Worm (Caenorhabditis elegans) whole organism, L3 larva: ENCODE results near the gene Y66D12A.7.

Experiments
- ZK546.5 ChIP-seq: sonication (generic microtip); optimal IDR thresholded peaks from 2 replicates; lab custom pipeline; 2017; ENCODE audit warnings: missing biosample characterization, missing genetic modification characterization
- aly-2 ChIP-seq: fragments of 150-350 bp; optimal IDR thresholded peaks from 2 replicates; lab custom pipeline; 2014; ENCODE audit warnings: missing biosample characterization, missing genetic modification characterization
- ama-1 ChIP-seq: fragments of 150-350 bp; optimal IDR thresholded peaks from 2 replicates; lab custom pipeline; 2018
- ceh-16 ChIP-seq: sonication (generic microtip); optimal IDR thresholded peaks from 2 replicates; lab custom pipeline; 2017; ENCODE audit warnings: missing biosample characterization, missing genetic modification characterization
- ceh-82 ChIP-seq: fragments of 150-350 bp; optimal IDR thresholded peaks from 2 replicates; lab custom pipeline; 2014; ENCODE audit warnings: missing biosample characterization, missing genetic modification characterization
- ceh-9 ChIP-seq: sonication (generic microtip); optimal IDR thresholded peaks from 2 replicates; lab custom pipeline; 2018; ENCODE audit warnings: missing biosample characterization, missing genetic modification characterization
- egl-27 ChIP-seq: sonication (generic microtip); optimal IDR thresholded peaks from 4 replicates; lab custom pipeline; 2017; ENCODE audit warnings: missing biosample characterization, missing genetic modification reagents, missing genetic modification characterization
- egl-5 ChIP-seq: fragments of 150-350 bp; optimal IDR thresholded peaks from 2 replicates; lab custom pipeline; 2017; ENCODE audit warnings: missing biosample characterization, missing genetic modification reagents, missing genetic modification characterization, inconsistent platforms
- elt-1 ChIP-seq: fragments of 150-350 bp; optimal IDR thresholded peaks from 2 replicates; lab custom pipeline; 2014; ENCODE audit warnings: missing biosample characterization, missing genetic modification characterization
- eor-1 ChIP-seq, 2 experiments: fragments of 150-350 bp; optimal IDR thresholded peaks; 2 replicates each; lab custom pipeline; 2014 to 2018; ENCODE audit warnings: missing biosample characterization in 2 of 2, missing genetic modification characterization in 2 of 2
- fkh-2 ChIP-seq: fragments of 150-350 bp; optimal IDR thresholded peaks from 2 replicates; lab custom pipeline; 2014; ENCODE audit warnings: missing biosample characterization, missing genetic modification reagents, missing genetic modification characterization
- fos-1 ChIP-seq: fragments of 150-350 bp; optimal IDR thresholded peaks from 2 replicates; lab custom pipeline; 2014; ENCODE audit warnings: missing biosample characterization, missing genetic modification characterization
- jun-1 ChIP-seq: fragments of 150-350 bp; optimal IDR thresholded peaks from 2 replicates; lab custom pipeline; 2014; ENCODE audit warnings: missing biosample characterization, missing genetic modification reagents, missing genetic modification characterization
- lin-15B ChIP-seq: fragments of 150-350 bp; optimal IDR thresholded peaks from 2 replicates; lab custom pipeline; 2014; ENCODE audit warnings: missing biosample characterization, missing genetic modification characterization
- mdl-1 ChIP-seq: fragments of 150-350 bp; optimal IDR thresholded peaks from 2 replicates; lab custom pipeline; 2014; ENCODE audit warnings: missing biosample characterization, missing genetic modification characterization
- nfya-1 ChIP-seq: sonication (generic microtip); optimal IDR thresholded peaks from 2 replicates; lab custom pipeline; 2017; ENCODE audit warnings: missing genetic modification characterization, mild to moderate bottlenecking, missing compliant biosample characterization, antibody characterized with exemption, moderate library complexity; ENCODE audit not compliant: insufficient read depth
- nhr-11 ChIP-seq: fragments of 150-350 bp; optimal IDR thresholded peaks from 2 replicates; lab custom pipeline; 2014; ENCODE audit warnings: missing biosample characterization, missing genetic modification characterization
- nhr-12 ChIP-seq: fragments of 150-350 bp; optimal IDR thresholded peaks from 2 replicates; lab custom pipeline; 2014; ENCODE audit warnings: missing biosample characterization, missing genetic modification characterization
- nhr-23 ChIP-seq: fragments of 150-350 bp; optimal IDR thresholded peaks from 2 replicates; lab custom pipeline; 2014; ENCODE audit warnings: missing biosample characterization, missing genetic modification reagents, missing genetic modification characterization
- nhr-237 ChIP-seq: fragments of 150-350 bp; optimal IDR thresholded peaks from 2 replicates; lab custom pipeline; 2014; ENCODE audit warnings: missing biosample characterization, missing genetic modification characterization
- nhr-25 ChIP-seq: sonication (generic microtip); optimal IDR thresholded peaks from 2 replicates; lab custom pipeline; 2017; ENCODE audit warnings: missing biosample characterization, missing genetic modification characterization
- nhr-28 ChIP-seq: fragments of 150-350 bp; optimal IDR thresholded peaks from 2 replicates; lab custom pipeline; 2014; ENCODE audit warnings: missing biosample characterization, missing genetic modification characterization
- nhr-43 ChIP-seq: sonication (generic microtip); optimal IDR thresholded peaks from 2 replicates; lab custom pipeline; 2016; ENCODE audit warnings: mild to moderate bottlenecking, missing genetic modification characterization, missing compliant biosample characterization; ENCODE audit not compliant: poor library complexity, severe bottlenecking
- nhr-67 ChIP-seq: fragments of 150-350 bp; optimal IDR thresholded peaks from 2 replicates; lab custom pipeline; 2014; ENCODE audit warnings: missing biosample characterization, missing genetic modification characterization
- nhr-77 ChIP-seq: fragments of 150-350 bp; optimal IDR thresholded peaks from 2 replicates; lab custom pipeline; 2014; ENCODE audit warnings: missing biosample characterization, missing genetic modification characterization
- pha-4 ChIP-seq: fragments of 150-350 bp; optimal IDR thresholded peaks from 2 replicates; lab custom pipeline; 2014; ENCODE audit warnings: missing biosample characterization, missing genetic modification reagents, missing genetic modification characterization
- pqm-1 ChIP-seq: fragments of 150-350 bp; optimal IDR thresholded peaks from 2 replicates; lab custom pipeline; 2017; ENCODE audit warnings: missing biosample characterization, missing genetic modification characterization, inconsistent platforms
- sea-2 ChIP-seq: fragments of 150-350 bp; sonication (generic microtip); optimal IDR thresholded peaks from 4 replicates; lab custom pipeline; 2014; ENCODE audit warnings: missing biosample characterization, missing genetic modification reagents, missing genetic modification characterization
- tbx-2 ChIP-seq: sonication (generic microtip); optimal IDR thresholded peaks from 2 replicates; lab custom pipeline; 2016; ENCODE audit warnings: mild to moderate bottlenecking, missing genetic modification characterization, missing compliant biosample characterization
- unc-39 ChIP-seq: sonication (generic microtip); optimal IDR thresholded peaks from 4 replicates; lab custom pipeline; 2017; ENCODE audit warnings: missing biosample characterization, missing genetic modification characterization
- ztf-11 ChIP-seq: fragments of 150-350 bp; optimal IDR thresholded peaks from 2 replicates; lab custom pipeline; 2014; ENCODE audit warnings: missing biosample characterization, missing genetic modification characterization
- ztf-4 ChIP-seq: fragments of 150-350 bp; optimal IDR thresholded peaks from 2 replicates; lab custom pipeline; 2014; ENCODE audit warnings: missing biosample characterization, missing genetic modification characterization

Gene Y66D12A.7

ce11 chrIII:11580428-11580885 lies at the start of gene Y66D12A.7:
Gene Y66D12A.7, minus strand, starts transcription at chrIII:11580478.
- no peak for TF ChIP-seq ztf-11 (tag; lab: Kevin White, UChicago)
- TF ChIP-seq fos-1: no peak
- peak; percentile 44 for TF ChIP-seq nfya-1 (tag; lab: Kevin White, UChicago)
- peak; percentile 64 for TF ChIP-seq lin-15B (tag; lab: Kevin White, UChicago)
- no peak for TF ChIP-seq nhr-237 (tag; lab: Kevin White, UChicago)
- TF ChIP-seq fkh-2 (tag; lab: Kevin White, UChicago): no peak
- TF ChIP-seq ceh-82 (tag; lab: Kevin White, UChicago): no peak
- TF ChIP-seq jun-1: no peak
- peak; percentile 55 for TF ChIP-seq pha-4 (tag; lab: Kevin White, UChicago)
- TF ChIP-seq nhr-77 (tag; lab: Kevin White, UChicago): no peak
- no peak for TF ChIP-seq eor-1 (tag; optimal IDR thresholded peaks at IDR 0.05; lab: Kevin White, UChicago)
- TF ChIP-seq sea-2 (GFP tag; lab: Kevin White, UChicago): no peak
- TF ChIP-seq elt-1 (tag; lab: Kevin White, UChicago): no peak
- TF ChIP-seq unc-39 (tag; lab: Kevin White, UChicago): no peak
- TF ChIP-seq egl-5 (tag; lab: Kevin White, UChicago): peak; percentile 60
- no peak for TF ChIP-seq nhr-43 (tag; lab: Kevin White, UChicago)
- no peak for TF ChIP-seq nhr-11 (tag; lab: Kevin White, UChicago)
- TF ChIP-seq pqm-1 (tag; lab: Kevin White, UChicago): peak; percentile 1
- TF ChIP-seq nhr-12: no peak
- TF ChIP-seq aly-2 (tag; lab: Kevin White, UChicago): no peak
- no peak for TF ChIP-seq ceh-16 (tag; lab: Kevin White, UChicago)

- no peak for TF ChIP-seq nfya-1 (tag; lab: Kevin White, UChicago)
- TF ChIP-seq nhr-28 (tag; lab: Kevin White, UChicago): no peak
- no peak for TF ChIP-seq ZK546.5 (tag; lab: Kevin White, UChicago)
- TF ChIP-seq nhr-77 (tag; lab: Kevin White, UChicago): no peak
- TF ChIP-seq mdl-1 (tag; lab: Kevin White, UChicago): no peak
- no peak for TF ChIP-seq nhr-23 (tag; lab: Kevin White, UChicago)
- no peak for TF ChIP-seq eor-1 (tag; optimal IDR thresholded peaks at IDR 0.05; lab: Kevin White, UChicago)
- no peak for TF ChIP-seq nhr-12
- no peak for TF ChIP-seq ztf-4 (tag; lab: Kevin White, UChicago)
These were observed 49.1 kb upstream of the Y66D12A.7 start, which contains the start of gene Y66A7A.7 for ce11 chrIII:11629354-11629753. Gene Y66A7A.7, minus strand, starts transcription at chrIII:11629454.

ce11 chrIII:11627631-11628030 lies 47.4 kb upstream of the Y66D12A.7 start:
- no peak for TF ChIP-seq lin-15B (tag; lab: Kevin White, UChicago)
- no peak for TF ChIP-seq egl-27 (tag; lab: Kevin White, UChicago)
- no peak for TF ChIP-seq eor-1 (tag; optimal IDR thresholded peaks at IDR 0.05; lab: Kevin White, UChicago)
- TF ChIP-seq ama-1 (lab: Kevin White, UChicago): peak; percentile 21
- no peak for TF ChIP-seq aly-2 (tag; lab: Kevin White, UChicago)
- no peak for TF ChIP-seq ceh-9
- TF ChIP-seq, all 47 proteins: peak for 1

ce11 chrIII:11624838-11625292 lies 44.6 kb upstream of the Y66D12A.7 start, which contains the start of gene gly-8:
Gene gly-8, plus strand, starts transcription at chrIII:11625242.
- TF ChIP-seq aly-2 (tag; lab: Kevin White, UChicago): no peak
- peak; percentile 72 for TF ChIP-seq nhr-23 (tag; lab: Kevin White, UChicago)
- peak; percentile 70 for TF ChIP-seq nhr-25 (tag; lab: Kevin White, UChicago)
- peak; percentile 27 for TF ChIP-seq nfya-1 (tag; lab: Kevin White, UChicago)
- TF ChIP-seq, all 47 proteins: peak for 3

ce11 chrIII:11616446-11616845 lies 36.2 kb upstream of the Y66D12A.7 start, which contains the start of gene ceh-91:
Gene ceh-91, plus strand, starts transcription at chrIII:11616746.
- TF ChIP-seq ztf-4 (tag; lab: Kevin White, UChicago): no peak
- no peak for TF ChIP-seq nhr-12
- no peak for TF ChIP-seq tbx-2 (tag; lab: Kevin White, UChicago)
- TF ChIP-seq nhr-67 (tag; lab: Kevin White, UChicago): no peak
- no peak for TF ChIP-seq ceh-9
